Fruit fly (Drosophila melanogaster) ovary, adult (tissue): ENCODE results near the gene CG12259.
A peak's percentile ranks its signal among the peaks of the same experiment; 100 is the strongest.

Experiments
- CG17801 ChIP-seq: fragments of 200-800 bp; optimal IDR thresholded peaks from 2 replicates; lab custom pipeline; 2019; ENCODE audit warnings: missing biosample characterization, mild to moderate bottlenecking, missing genetic modification characterization, moderate library complexity; ENCODE audit not compliant: partially characterized antibody

CG12259 gene

DNA sequence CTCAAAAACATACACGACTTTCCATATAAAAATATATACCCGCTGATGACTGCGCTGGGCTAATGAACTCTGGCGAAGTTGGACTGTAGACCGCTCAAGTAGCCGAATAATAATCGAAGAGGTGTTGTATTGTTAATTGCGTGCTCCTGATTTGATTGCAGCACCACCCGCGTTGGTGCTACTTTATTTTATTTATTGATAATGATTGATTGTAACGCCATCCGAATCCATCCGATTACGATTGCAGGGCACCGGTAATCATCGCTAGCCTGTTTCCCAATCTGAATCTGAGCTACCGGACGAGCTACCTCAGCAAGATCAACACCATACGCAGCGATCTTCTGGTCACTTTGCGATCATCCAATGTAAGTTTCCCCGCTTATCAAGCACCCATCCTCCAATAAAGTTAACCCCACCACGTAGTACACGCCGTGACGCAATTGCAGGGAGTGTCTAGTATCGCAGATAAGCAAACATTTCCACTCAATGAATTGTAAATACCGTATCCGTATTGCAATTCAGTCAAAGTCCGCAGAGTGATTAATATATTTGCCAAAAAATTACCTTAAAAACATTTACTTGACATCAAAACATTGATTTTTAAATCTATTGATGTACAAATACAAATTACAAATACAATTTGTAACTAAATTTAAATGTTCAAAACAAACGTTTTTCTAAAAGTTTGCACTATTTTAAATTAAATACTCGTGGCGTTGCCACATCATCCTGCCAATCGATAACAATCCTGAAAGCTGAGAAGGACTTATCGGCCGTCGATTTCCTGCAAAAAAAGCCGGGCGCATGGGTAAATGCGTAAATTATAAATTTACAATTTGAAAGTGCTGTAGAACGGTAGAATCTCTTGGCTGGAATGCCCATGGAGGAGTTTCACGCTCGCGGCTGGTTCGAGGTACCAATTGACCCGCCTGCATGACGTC, 8.4 kb upstream of the CG12259 start:
- TF ChIP-seq CG17801 (GFP tag; lab: Kevin White, UChicago), result no peak

DNA sequence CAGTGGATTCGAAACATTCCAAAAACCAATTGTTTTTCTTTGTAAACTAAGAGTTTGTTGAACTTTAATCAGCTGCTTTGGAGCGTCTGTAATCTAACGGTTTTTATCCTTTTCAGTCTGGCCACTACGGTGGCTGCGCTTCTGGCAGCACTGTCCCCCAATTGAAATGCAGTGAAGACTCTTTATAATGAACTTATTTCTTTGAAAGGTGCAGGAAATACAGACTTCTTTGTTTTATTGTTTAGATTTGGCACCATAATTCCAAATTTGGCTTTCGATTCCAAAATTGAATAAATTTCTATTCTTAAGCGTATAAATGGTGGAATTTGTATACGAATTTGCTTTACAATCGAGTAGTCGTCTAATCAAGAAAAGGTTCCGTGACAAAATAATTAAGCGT, 7.3 kb upstream of the CG12259 start, which contains the start of gene nenya:
Gene nenya (minus strand): TSS at position 35 of the 400 bp plus-strand sequence.
- no peak for TF ChIP-seq CG17801 (GFP tag; lab: Kevin White, UChicago)

DNA sequence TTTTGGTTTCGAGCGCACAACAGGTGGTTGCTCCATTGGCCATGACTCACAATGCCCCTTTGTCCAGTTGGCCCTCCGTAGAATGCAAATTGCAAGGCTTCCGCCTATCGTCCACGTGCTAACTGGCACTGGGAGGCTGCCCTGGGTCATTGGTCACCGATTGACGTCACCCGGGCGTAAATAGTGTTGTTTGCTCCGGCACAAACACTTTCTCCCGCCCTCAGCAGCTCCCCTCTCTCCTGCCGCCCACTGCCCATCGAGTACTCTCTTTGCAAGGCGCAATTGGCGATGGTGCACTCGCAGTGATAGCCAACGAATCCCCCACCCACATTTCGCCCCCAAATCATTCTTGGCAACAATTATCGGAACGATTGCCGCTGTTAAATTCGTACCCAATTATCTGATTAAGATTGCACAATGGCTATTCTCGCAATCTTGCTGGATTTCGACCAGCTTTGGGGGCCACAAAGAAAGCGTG, 5.9 kb upstream of the CG12259 start:
- TF ChIP-seq CG17801 (GFP tag; lab: Kevin White, UChicago), result no peak

DNA sequence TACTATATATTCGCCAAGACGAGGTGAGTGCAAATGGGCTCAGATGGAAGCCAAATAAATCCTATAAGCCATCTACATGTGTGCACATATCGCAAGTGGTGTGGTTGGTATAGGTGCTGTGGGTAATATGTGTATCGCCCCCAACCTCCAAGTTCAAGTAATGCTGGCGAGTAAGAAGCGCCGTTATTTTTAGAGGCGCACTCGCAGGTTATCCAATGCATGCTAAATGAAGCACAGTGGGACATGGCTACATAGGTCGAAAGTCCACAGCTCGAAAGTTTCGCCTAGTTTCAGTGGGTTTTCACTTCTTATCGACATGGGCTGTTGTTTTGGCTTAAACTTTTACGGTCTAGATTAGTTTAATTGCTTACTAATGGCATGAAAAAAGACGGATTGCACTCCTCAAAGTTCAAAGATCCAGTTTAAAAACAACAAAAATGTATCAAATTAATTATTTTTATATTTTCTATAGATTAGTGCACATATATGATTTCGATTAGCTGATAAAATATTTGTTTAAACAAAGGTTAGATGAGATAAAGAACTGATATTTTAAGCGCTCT, 5.2 kb upstream of the CG12259 start:
- no peak for TF ChIP-seq CG17801 (GFP tag; lab: Kevin White, UChicago)

DNA sequence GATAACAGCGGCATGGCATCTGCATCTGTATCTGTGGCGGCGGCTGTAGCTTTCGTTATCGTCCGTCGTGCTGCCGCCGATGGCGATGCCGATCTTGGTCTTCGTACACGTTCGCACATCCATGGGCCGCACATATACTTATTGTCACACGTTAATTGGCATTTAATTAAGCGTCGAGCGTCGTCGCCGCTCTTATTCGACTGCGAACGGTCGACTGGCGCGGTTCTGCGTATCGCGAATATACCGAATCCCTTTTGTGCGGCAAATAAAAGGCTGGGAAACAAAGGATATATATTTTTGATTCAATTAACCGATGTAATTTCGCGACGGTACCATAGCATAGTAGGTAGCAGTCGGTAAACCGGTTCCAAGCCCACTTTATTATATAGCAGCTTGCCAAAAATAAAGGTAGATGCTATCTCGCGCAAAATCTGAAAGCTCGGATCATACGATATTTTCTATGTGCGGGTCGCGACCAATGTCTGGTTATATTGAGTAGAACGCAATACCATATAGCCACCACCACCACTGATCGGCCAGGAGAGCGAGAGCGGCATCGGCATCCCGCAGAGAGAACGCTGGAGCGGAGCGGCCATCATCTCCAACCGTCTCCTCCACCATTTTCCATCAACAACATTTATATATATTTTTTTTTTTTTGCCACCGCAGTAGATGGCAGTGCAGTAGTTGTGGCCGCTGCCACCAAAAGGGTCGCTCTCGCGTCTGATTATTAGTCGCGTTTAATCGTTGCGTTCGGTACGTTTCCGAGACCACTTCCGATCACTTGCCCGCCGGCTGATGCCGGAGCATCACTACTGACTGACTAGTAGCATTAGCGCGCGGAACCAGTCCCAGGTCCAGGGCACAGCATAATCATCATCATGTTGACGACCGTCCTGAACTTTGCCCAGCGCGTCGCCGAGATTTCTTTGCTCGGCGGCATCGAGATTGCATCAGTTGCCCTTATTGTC, 4.4 kb upstream of the CG12259 start, which contains the start of gene mino:
Gene mino (plus strand): TSS at position 192 of the 971 bp plus-strand sequence.
- TF ChIP-seq CG17801 (GFP tag; lab: Kevin White, UChicago), result peak; percentile 49

DNA sequence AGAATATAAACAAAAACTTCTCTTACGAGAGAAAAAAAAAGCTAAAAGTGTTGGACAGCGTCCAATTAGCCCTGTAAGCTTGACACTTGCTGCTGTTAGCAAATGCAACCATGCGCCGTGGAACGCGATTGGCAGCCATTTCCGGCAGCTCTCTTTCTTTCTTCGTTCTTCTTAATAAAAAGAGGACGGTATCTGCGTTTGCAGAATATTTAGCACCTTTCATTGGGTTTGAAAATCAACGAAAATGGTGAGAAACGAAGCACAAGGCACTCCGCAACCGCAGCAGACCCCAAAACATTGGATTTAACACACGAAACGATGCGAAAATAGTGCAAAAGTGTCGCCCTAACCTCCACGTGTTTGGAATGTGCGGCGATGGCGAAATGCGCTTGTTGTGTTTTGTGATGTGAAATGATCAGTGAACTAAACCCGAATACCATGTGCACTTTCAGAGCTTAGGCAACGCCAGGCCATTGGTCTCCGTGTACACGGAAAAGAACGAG, 1.8 kb upstream of the CG12259 start, which contains the start of gene RpL4:
Gene RpL4 (plus strand): TSS at position 149 of the 503 bp plus-strand sequence.
- TF ChIP-seq CG17801 (GFP tag; lab: Kevin White, UChicago), result peak; percentile 44

DNA sequence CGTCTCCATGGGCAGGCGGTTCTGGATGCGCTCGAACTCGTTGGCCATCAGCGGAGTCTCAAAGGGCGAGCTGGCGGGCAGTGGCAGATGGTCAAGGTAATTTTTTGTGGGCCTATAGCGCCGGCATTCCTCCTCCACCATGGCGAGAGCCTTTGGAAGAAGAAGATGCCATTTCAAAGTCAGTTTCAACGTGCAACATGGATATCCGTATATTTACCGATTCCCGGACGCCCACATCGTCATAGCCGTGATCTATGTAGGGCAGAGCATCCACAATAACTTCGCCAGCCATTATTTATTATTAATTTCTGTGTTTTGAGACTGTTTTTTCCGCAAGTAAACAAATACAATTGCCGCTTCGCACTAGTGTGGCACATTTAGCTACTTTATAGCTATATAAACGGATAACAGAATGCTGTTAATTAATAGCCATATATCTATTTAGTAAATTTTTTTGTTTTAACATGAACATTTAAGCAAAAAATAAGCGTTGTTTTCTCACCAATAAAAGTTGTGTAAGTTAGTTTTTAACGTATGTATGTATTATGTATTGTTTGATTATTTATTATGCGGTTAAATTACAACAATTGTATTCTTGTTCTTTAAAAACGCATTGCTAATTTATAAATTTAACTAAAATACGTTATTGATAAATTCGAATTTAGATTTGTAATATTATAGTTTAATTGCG, 1.2 kb upstream of the CG12259 start, which contains the start of gene BCAS2:
Gene BCAS2 (minus strand): TSS at position 375 of the 691 bp plus-strand sequence.
- TF ChIP-seq CG17801 (GFP tag; lab: Kevin White, UChicago), result no peak

DNA sequence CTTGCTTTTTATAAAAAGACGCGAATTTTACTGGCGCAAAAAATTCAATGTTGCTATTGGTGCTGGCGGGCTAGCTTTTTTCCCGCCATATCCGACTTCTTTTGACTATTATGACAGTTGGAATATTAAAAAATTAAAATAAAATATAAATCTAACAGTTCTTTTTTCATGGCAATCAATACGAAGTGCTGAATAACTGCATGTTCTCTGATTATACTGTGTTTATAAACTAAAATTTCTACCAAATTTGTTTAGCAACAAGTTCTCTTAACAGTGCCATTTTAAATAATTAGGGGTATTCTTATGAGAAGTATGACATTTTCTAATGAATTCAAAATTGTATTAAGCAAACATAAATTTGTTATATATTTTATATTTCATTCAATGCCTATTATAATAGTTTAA, 1.5 kb downstream of the CG12259 start, which contains the start of gene Boh1:
Gene Boh1 (minus strand): TSS at position 76 of the 405 bp plus-strand sequence.
- TF ChIP-seq CG17801 (GFP tag; lab: Kevin White, UChicago), result peak; percentile 56

DNA sequence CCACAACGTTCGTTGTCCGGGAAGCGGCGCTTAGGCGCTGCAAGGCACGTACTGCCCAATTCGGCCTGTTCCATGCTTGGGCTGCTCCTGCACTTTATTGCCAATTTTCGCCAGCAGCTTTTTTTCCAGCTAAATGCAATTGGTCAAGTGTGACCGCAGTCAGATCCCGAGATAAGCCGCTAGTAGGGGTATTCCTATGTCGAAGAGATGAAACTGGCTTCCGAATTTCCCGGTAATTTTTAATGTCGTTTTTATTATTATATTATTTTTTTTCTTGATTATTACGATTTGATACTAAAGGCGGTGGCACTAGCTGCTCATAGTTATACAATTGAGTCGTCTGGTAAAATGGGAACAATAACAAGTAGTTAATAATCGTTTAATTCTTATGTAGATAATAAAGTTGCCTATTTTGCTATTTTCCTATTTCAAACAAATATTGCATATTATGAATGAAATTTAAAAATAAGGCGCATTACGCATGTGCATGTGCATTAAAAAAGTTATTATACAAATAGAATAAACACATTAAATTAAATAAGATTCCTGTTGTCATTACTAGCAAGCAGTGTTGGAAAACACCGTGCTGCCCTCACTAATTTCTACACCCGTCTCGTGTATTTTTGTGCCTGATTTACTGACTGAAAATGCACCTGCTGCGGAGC, 4.4 kb downstream of the CG12259 start, which contains the start of the genes CG5003 and mRpS22:
Gene CG5003 (minus strand): TSS at position 162 of the 665 bp plus-strand sequence.
Gene mRpS22 (plus strand): TSS at position 554 of the 665 bp plus-strand sequence.
- TF ChIP-seq CG17801 (GFP tag; lab: Kevin White, UChicago), result no peak

DNA sequence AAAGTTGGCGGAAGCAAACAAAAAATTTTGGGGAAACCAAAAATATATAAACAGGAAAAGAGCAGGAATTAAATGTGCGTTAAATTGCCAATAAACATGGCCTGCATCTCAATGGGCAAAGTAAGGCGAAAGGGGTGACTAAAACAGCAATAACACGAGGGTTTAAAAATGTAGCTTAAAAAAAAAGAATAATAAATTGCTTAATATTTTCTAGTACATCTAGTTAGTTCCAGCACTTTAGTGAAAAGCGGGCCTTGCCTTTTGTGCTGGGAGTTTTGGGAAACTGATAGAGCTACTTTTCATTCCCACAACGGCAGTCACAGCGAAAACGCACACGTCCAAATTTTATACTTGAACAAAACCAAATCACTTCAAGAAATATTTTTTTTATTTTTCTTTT, 8.7 kb downstream of the CG12259 start, which contains the start of gene mil:
Gene mil (plus strand): TSS at position 301 of the 400 bp plus-strand sequence.
- TF ChIP-seq CG17801 (GFP tag; lab: Kevin White, UChicago), result no peak

DNA sequence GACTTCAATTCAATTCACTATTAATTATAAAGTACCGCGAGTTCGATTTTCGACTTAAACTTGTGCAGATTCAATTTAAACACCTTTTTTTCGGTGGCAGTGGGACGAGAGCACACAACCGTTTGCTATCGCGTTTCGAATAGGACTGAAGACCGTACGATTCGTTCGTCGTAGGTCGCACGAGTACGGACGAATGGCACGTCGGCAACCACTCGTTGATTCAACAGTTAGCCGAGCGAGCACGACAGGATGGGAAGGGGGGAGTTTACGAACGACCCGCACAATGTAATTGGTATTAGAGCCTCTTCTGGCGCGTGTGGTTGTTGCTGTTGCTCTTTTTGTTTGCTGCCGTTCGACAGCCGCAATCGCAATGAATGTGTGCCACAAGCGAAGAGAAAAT, 15.2 kb downstream of the CG12259 start, which contains the start of gene CG34353:
Gene CG34353 (minus strand): TSS at position 149 of the 400 bp plus-strand sequence.
- TF ChIP-seq CG17801 (GFP tag; lab: Kevin White, UChicago), result no peak

DNA sequence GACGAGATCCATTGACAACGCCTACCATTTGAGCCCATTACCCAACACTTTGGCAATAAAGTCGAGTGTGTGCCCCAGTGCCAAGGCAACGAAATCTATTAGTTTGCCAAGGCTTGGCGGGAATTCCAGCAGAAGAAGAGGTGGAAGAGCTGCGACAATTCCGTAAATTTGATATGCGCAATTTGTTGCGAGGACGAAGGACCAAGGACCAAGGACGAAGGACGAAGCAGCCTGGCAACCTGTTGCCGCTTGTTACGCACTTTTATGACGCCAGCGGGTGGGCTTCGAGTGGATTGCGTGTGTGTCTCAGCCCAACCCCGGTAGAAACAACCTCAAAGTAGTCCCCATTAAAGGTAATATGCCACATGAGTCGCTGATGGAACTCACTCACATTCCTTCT, 32.8 kb downstream of the CG12259 start:
- TF ChIP-seq CG17801 (GFP tag; lab: Kevin White, UChicago), result no peak
